Worm (Caenorhabditis elegans) whole organism, late embryonic: ENCODE data around the gene M117.1.

Experiments
- C08G9.2 ChIP-seq: sonication (generic microtip); optimal IDR thresholded peaks from 2 replicates; lab custom pipeline; 2016; ENCODE audit warnings: mild to moderate bottlenecking, missing genetic modification characterization, moderate library complexity, missing compliant biosample characterization
- ceh-45 ChIP-seq: fragments of 200-800 bp; sonication (Bioruptor generic); IDR thresholded peaks from 2 replicates; pipeline ENCODE4 v1.3.6; 2022; ENCODE audit warnings: missing genetic modification reagents, missing genetic modification characterization, missing compliant biosample characterization
- lim-6 ChIP-seq: sonication (generic microtip); optimal IDR thresholded peaks from 2 replicates; lab custom pipeline; 2016; ENCODE audit warnings: missing genetic modification characterization, missing compliant biosample characterization
- nhr-11 ChIP-seq: fragments of 150-350 bp; optimal IDR thresholded peaks from 2 replicates; lab custom pipeline; 2014; ENCODE audit warnings: missing biosample characterization, missing genetic modification characterization
- tbx-2 ChIP-seq: sonication (generic microtip); optimal IDR thresholded peaks from 2 replicates; lab custom pipeline; 2016; ENCODE audit warnings: missing genetic modification characterization, missing compliant biosample characterization

- TF ChIP-seq tbx-2 (tag; lab: Kevin White, UChicago) = peak; percentile 89
- TF ChIP-seq ceh-45 = no peak
- TF ChIP-seq nhr-11 (tag; lab: Kevin White, UChicago) = no peak
- TF ChIP-seq lim-6 (tag; lab: Kevin White, UChicago) = no peak
- peak; percentile 44 for TF ChIP-seq C08G9.2 (tag; lab: Kevin White, UChicago)
Measured at ce11 chrIV:11857159-11857565, 43.1 kb downstream of the M117.1 start.
